Fruit fly (Drosophila melanogaster): ENCODE data around the gene Taf13.
A peak's percentile ranks its signal among the peaks of the same experiment; 100 is the strongest.

The Taf13 gene

dm6 chr2L:20065516-20065915 is 28.1 kb downstream of the Taf13 start, which contains the start of gene vls:
Gene vls, minus strand, starts transcription at chr2L:20065679.
- TF ChIP-seq row (GFP tag; IDR thresholded peaks at IDR 0.05) (peak; percentile 55), grau (tag; optimal IDR thresholded peaks at IDR 0.05) (no peak), CG2129 (GFP tag; IDR thresholded peaks at IDR 0.05; ENCODE audit: partially characterized antibody) (peak; percentile 60), danr (GFP tag; IDR thresholded peaks at IDR 0.05) (no peak), hb (GFP tag; IDR thresholded peaks at IDR 0.05; ENCODE audit: partially characterized antibody) (peak; percentile 30; the same call in 1 of the 3 replicates), CG14860 (GFP tag; IDR thresholded peaks at IDR 0.05; ENCODE audit: partially characterized antibody) (peak; percentile 73), vfl (GFP tag; optimal IDR thresholded peaks at IDR 0.05) (no peak), CG16813 (GFP tag; IDR thresholded peaks at IDR 0.05; ENCODE audit: partially characterized antibody) (peak; percentile 72), MESR4 (GFP tag; optimal IDR thresholded peaks at IDR 0.05) (peak; percentile 33), CG13624 (GFP tag; optimal IDR thresholded peaks at IDR 0.05) (no peak), zfh2 (GFP tag; optimal IDR thresholded peaks at IDR 0.05) (no peak), NC2β (GFP tag; optimal IDR thresholded peaks at IDR 0.05) (no peak), Scr (GFP tag; IDR thresholded peaks at IDR 0.05; ENCODE audit: partially characterized antibody) (peak; percentile 82), D19B (GFP tag; optimal IDR thresholded peaks at IDR 0.05) (no peak), Hmr (GFP tag; optimal IDR thresholded peaks at IDR 0.05) (no peak), CG5245 (GFP tag; optimal IDR thresholded peaks at IDR 0.05) (no peak), Ssrp (tag; optimal IDR thresholded peaks at IDR 0.05) (no peak), Drgx (GFP tag; IDR thresholded peaks at IDR 0.05) (no peak), exex (tag; optimal IDR thresholded peaks at IDR 0.05) (no peak), mld (GFP tag; IDR thresholded peaks at IDR 0.05; ENCODE audit: partially characterized antibody) (0 out of 3 replicates have a peak, but pooled peaks have one; percentile 29), Dll (GFP tag; IDR thresholded peaks at IDR 0.05; ENCODE audit: partially characterized antibody) (peak; percentile 87), E2f2 (GFP tag; IDR thresholded peaks at IDR 0.05) (peak; percentile 55), hbn (GFP tag; IDR thresholded peaks at IDR 0.05; ENCODE audit: partially characterized antibody) (peak; percentile 83), bbx (GFP tag; IDR thresholded peaks at IDR 0.05; ENCODE audit: partially characterized antibody) (peak; percentile 75), D19A (tag; optimal IDR thresholded peaks at IDR 0.05) (peak; percentile 39), Jarid2 (GFP tag; optimal IDR thresholded peaks at IDR 0.05) (no peak), zen2 (GFP tag; IDR thresholded peaks at IDR 0.05; ENCODE audit: partially characterized antibody) (peak; percentile 81), Awh (GFP tag; IDR thresholded peaks at IDR 0.05) (no peak), ato (GFP tag; IDR thresholded peaks at IDR 0.05; ENCODE audit: partially characterized antibody) (peak; percentile 73), jing (GFP tag; optimal IDR thresholded peaks at IDR 0.05) (no peak), amos (GFP tag; IDR thresholded peaks at IDR 0.05; ENCODE audit: partially characterized antibody) (peak; percentile 78), inv (GFP tag; IDR thresholded peaks at IDR 0.05; ENCODE audit: partially characterized antibody) (peak; percentile 50), CG15514 (GFP tag; optimal IDR thresholded peaks at IDR 0.05) (peak; percentile 12), Myb (GFP tag; optimal IDR thresholded peaks at IDR 0.05) (peak; percentile 60), Sry-δ (GFP tag; optimal IDR thresholded peaks at IDR 0.05) (peak; percentile 68), MBD-R2 (GFP tag; IDR thresholded peaks at IDR 0.05) (peak; percentile 81), CG6791 (GFP tag; IDR thresholded peaks at IDR 0.05; ENCODE audit: partially characterized antibody) (peak; percentile 79), Dp (GFP tag; optimal IDR thresholded peaks at IDR 0.05) (peak; percentile 19), pzg (GFP tag; optimal IDR thresholded peaks at IDR 0.05) (peak; percentile 31), trem (tag; optimal IDR thresholded peaks at IDR 0.05) (peak; percentile 29), Bgb (GFP tag; IDR thresholded peaks at IDR 0.05; ENCODE audit: partially characterized antibody) (peak; percentile 80), Sry-β (GFP tag; optimal IDR thresholded peaks at IDR 0.05) (peak; percentile 36), BEAF-32 (GFP tag; optimal IDR thresholded peaks at IDR 0.05) (peak; percentile 73), CG3407 (GFP tag; optimal IDR thresholded peaks at IDR 0.05) (no peak), Atf3 (GFP tag; optimal IDR thresholded peaks at IDR 0.05) (no peak), HLH4C (GFP tag; IDR thresholded peaks at IDR 0.05; ENCODE audit: partially characterized antibody) (peak; percentile 80), Dref (GFP tag; IDR thresholded peaks at IDR 0.05) (peak; percentile 85), sqz (GFP tag; optimal IDR thresholded peaks at IDR 0.05) (peak; percentile 84), Sin3A (optimal IDR thresholded peaks at IDR 0.05) (peak; percentile 21)
